Fruit fly (Drosophila melanogaster) whole organism, embryonic: Measurements from ENCODE around the gene CG6290.

ENCODE experiments used
- ATbp ChIP-seq: fragments of 200-800 bp; sonication (Bioruptor generic); optimal IDR thresholded peaks from 2 replicates; lab custom pipeline; 2017; ENCODE audit warnings: missing biosample characterization, mild to moderate bottlenecking, missing genetic modification characterization, missing genetic modification reagents
- CG10147 ChIP-seq: fragments of 200-800 bp; sonication (Bioruptor generic); optimal IDR thresholded peaks from 2 replicates; lab custom pipeline; 2019; ENCODE audit warnings: missing biosample characterization, mild to moderate bottlenecking, missing genetic modification characterization, moderate library complexity
- CG10267 ChIP-seq: fragments of 200-800 bp; sonication (Bioruptor generic); optimal IDR thresholded peaks from 2 replicates; lab custom pipeline; 2018; ENCODE audit warnings: missing biosample characterization, mild to moderate bottlenecking, missing genetic modification characterization, moderate library complexity
- CG11085 ChIP-seq: fragments of 200-800 bp; sonication (Bioruptor generic); IDR thresholded peaks from 2 replicates; pipeline ENCODE4 v1.3.6; 2022; ENCODE audit warnings: missing biosample characterization, missing genetic modification characterization
- CG11456 ChIP-seq: fragments of 200-800 bp; sonication (Bioruptor generic); IDR thresholded peaks from 3 replicates; pipeline ENCODE4 v1.3.6; 2022; ENCODE audit warnings: missing biosample characterization, missing genetic modification characterization
- CG15696 ChIP-seq: fragments of 200-800 bp; sonication (Bioruptor generic); optimal IDR thresholded peaks from 2 replicates; lab custom pipeline; 2019; ENCODE audit warnings: missing biosample characterization, mild to moderate bottlenecking, missing genetic modification characterization, moderate library complexity
- CG17361 ChIP-seq: fragments of 200-800 bp; sonication (Bioruptor generic); IDR thresholded peaks from 3 replicates; pipeline ENCODE4 v1.3.6; 2022; ENCODE audit warnings: missing biosample characterization, missing genetic modification characterization
- CG1792 ChIP-seq: fragments of 200-800 bp; sonication (Bioruptor generic); optimal IDR thresholded peaks from 2 replicates; lab custom pipeline; 2016; ENCODE audit warnings: missing biosample characterization, missing genetic modification characterization
- CG18262 ChIP-seq: fragments of 200-800 bp; optimal IDR thresholded peaks from 3 replicates; lab custom pipeline; 2019; ENCODE audit warnings: missing biosample characterization, mild to moderate bottlenecking, missing genetic modification characterization, moderate library complexity
- CG18619 ChIP-seq: fragments of 200-800 bp; sonication (Bioruptor generic); optimal IDR thresholded peaks from 3 replicates; lab custom pipeline; 2017; ENCODE audit warnings: missing biosample characterization, mild to moderate bottlenecking, missing genetic modification characterization
- CG2875 ChIP-seq: fragments of 200-800 bp; sonication (Bioruptor generic); optimal IDR thresholded peaks from 2 replicates; lab custom pipeline; 2017; ENCODE audit warnings: missing biosample characterization, mild to moderate bottlenecking, missing genetic modification characterization, missing genetic modification reagents
- CG32772 ChIP-seq: fragments of 200-800 bp; sonication (Bioruptor generic); IDR thresholded peaks from 2 replicates; pipeline ENCODE4 v1.3.6; 2022; ENCODE audit warnings: missing biosample characterization, missing genetic modification characterization
- CG3995 ChIP-seq: fragments of 200-800 bp; sonication (Bioruptor generic); optimal IDR thresholded peaks from 3 replicates; lab custom pipeline; 2016; ENCODE audit warnings: missing biosample characterization, missing genetic modification characterization
- CG4360 ChIP-seq: fragments of 200-800 bp; sonication (Bioruptor generic); IDR thresholded peaks from 2 replicates; pipeline ENCODE4 v1.3.6; 2022; ENCODE audit warnings: missing biosample characterization, missing genetic modification characterization
- CG6765 ChIP-seq: fragments of 200-800 bp; sonication (Bioruptor generic); optimal IDR thresholded peaks from 3 replicates; lab custom pipeline; 2017; ENCODE audit warnings: missing biosample characterization, mild to moderate bottlenecking, missing genetic modification characterization
- CG8281 ChIP-seq: fragments of 200-800 bp; sonication (Bioruptor generic); optimal IDR thresholded peaks from 2 replicates; lab custom pipeline; 2018; ENCODE audit warnings: missing biosample characterization, mild to moderate bottlenecking, missing genetic modification characterization, moderate library complexity
- CG8388 ChIP-seq: fragments of 200-800 bp; sonication (Bioruptor generic); optimal IDR thresholded peaks from 2 replicates; lab custom pipeline; 2019; ENCODE audit warnings: missing biosample characterization, mild to moderate bottlenecking, missing genetic modification characterization, moderate library complexity
- CG8765 ChIP-seq: fragments of 200-800 bp; sonication (Bioruptor generic); IDR thresholded peaks from 2 replicates; pipeline ENCODE4 v1.3.6; 2022; ENCODE audit warnings: missing biosample characterization, missing genetic modification characterization
- Chrac-16 ChIP-seq: fragments of 200-800 bp; sonication (Bioruptor generic); optimal IDR thresholded peaks from 3 replicates; lab custom pipeline; 2016; ENCODE audit warnings: missing biosample characterization, missing genetic modification characterization
- D19A ChIP-seq: fragments of 200-800 bp; optimal IDR thresholded peaks from 3 replicates; lab custom pipeline; 2019; ENCODE audit warnings: missing biosample characterization, mild to moderate bottlenecking, missing genetic modification characterization, moderate library complexity
- Fer1 ChIP-seq: fragments of 200-800 bp; sonication (Bioruptor generic); optimal IDR thresholded peaks from 2 replicates; lab custom pipeline; 2017; ENCODE audit warnings: missing biosample characterization, mild to moderate bottlenecking, missing genetic modification characterization
- Fer3 ChIP-seq: fragments of 200-800 bp; sonication (Bioruptor generic); optimal IDR thresholded peaks from 2 replicates; lab custom pipeline; 2018; ENCODE audit warnings: missing biosample characterization, mild to moderate bottlenecking, missing genetic modification characterization, moderate library complexity
- Hr51 ChIP-seq, 2 experiments: fragments of 200-800 bp; sonication (Bioruptor generic); optimal IDR thresholded peaks; 2 replicates in 1 of 2; 3 replicates in 1 of 2; lab custom pipeline; 2016 to 2018; ENCODE audit warnings: missing biosample characterization in 2 of 2, missing genetic modification characterization in 2 of 2, mild to moderate bottlenecking in 1 of 2, moderate library complexity in 1 of 2
- Mad ChIP-seq: fragments of 200-800 bp; sonication (Bioruptor generic); optimal IDR thresholded peaks from 2 replicates; lab custom pipeline; 2016; ENCODE audit warnings: missing biosample characterization, missing genetic modification characterization
- Scr ChIP-seq: fragments of 200-800 bp; sonication (Bioruptor generic); IDR thresholded peaks from 2 replicates; pipeline ENCODE4 v1.3.6; 2022; ENCODE audit warnings: missing biosample characterization, missing genetic modification characterization; ENCODE audit not compliant: partially characterized antibody
- Sry-δ ChIP-seq: fragments of 200-800 bp; sonication (Bioruptor generic); optimal IDR thresholded peaks from 2 replicates; lab custom pipeline; 2016; ENCODE audit warnings: missing biosample characterization, missing genetic modification characterization
- Ssrp ChIP-seq: fragments of 200-800 bp; sonication (Bioruptor generic); optimal IDR thresholded peaks from 2 replicates; lab custom pipeline; 2018; ENCODE audit warnings: missing biosample characterization, mild to moderate bottlenecking, missing genetic modification characterization, moderate library complexity
- ap ChIP-seq: fragments of 200-800 bp; sonication (Bioruptor generic); IDR thresholded peaks from 2 replicates; pipeline ENCODE4 v1.3.6; 2022; ENCODE audit warnings: missing biosample characterization, missing genetic modification characterization
- bsh ChIP-seq, 2 experiments: fragments of 200-800 bp; sonication (Bioruptor generic); optimal IDR thresholded peaks; 2 replicates each; lab custom pipeline; 2017 to 2018; ENCODE audit warnings: mild to moderate bottlenecking in 2 of 2, missing biosample characterization in 2 of 2, missing genetic modification characterization in 2 of 2, moderate library complexity in 1 of 2
- danr ChIP-seq: fragments of 200-800 bp; sonication (Bioruptor generic); IDR thresholded peaks from 2 replicates; pipeline ENCODE4 v1.3.6; 2022; ENCODE audit warnings: missing biosample characterization, missing genetic modification characterization
- fd96Cb ChIP-seq: fragments of 200-800 bp; sonication (Bioruptor generic); optimal IDR thresholded peaks from 2 replicates; lab custom pipeline; 2018; ENCODE audit warnings: missing biosample characterization, mild to moderate bottlenecking, missing genetic modification characterization, moderate library complexity
- ftz-f1 ChIP-seq: fragments of 200-800 bp; sonication (Bioruptor generic); optimal IDR thresholded peaks from 2 replicates; lab custom pipeline; 2016; ENCODE audit warnings: missing biosample characterization, missing genetic modification characterization
- gcm ChIP-seq: fragments of 200-800 bp; sonication (Bioruptor generic); optimal IDR thresholded peaks from 2 replicates; lab custom pipeline; 2019; ENCODE audit warnings: missing biosample characterization, mild to moderate bottlenecking, missing genetic modification characterization, moderate library complexity
- gsb ChIP-seq: fragments of 200-800 bp; sonication (Bioruptor generic); IDR thresholded peaks from 2 replicates; pipeline ENCODE4 v1.3.6; 2022; ENCODE audit warnings: missing biosample characterization, missing genetic modification characterization
- lmd ChIP-seq: fragments of 200-800 bp; sonication (Bioruptor generic); IDR thresholded peaks from 2 replicates; pipeline ENCODE4 v1.3.6; 2022; ENCODE audit warnings: missing biosample characterization, missing genetic modification characterization
- mld ChIP-seq: fragments of 200-800 bp; sonication (Bioruptor generic); IDR thresholded peaks from 3 replicates; pipeline ENCODE4 v1.3.6; 2022; ENCODE audit warnings: missing biosample characterization, missing genetic modification characterization; ENCODE audit not compliant: partially characterized antibody
- ranshi ChIP-seq: fragments of 200-800 bp; sonication (Bioruptor generic); IDR thresholded peaks from 2 replicates; pipeline ENCODE4 v1.3.6; 2022; ENCODE audit warnings: missing biosample characterization, missing genetic modification characterization
- sr ChIP-seq: fragments of 200-800 bp; sonication (Bioruptor generic); IDR thresholded peaks from 3 replicates; pipeline ENCODE4 v1.3.6; 2022; ENCODE audit warnings: missing biosample characterization, missing genetic modification characterization
- vfl ChIP-seq: fragments of 200-800 bp; sonication (Bioruptor generic); optimal IDR thresholded peaks from 2 replicates; lab custom pipeline; 2016; ENCODE audit warnings: missing biosample characterization, missing genetic modification characterization
- zfh1 ChIP-seq: fragments of 200-800 bp; sonication (Bioruptor generic); IDR thresholded peaks from 3 replicates; pipeline ENCODE4 v1.3.6; 2022; ENCODE audit warnings: missing biosample characterization, missing genetic modification characterization

CG6290 gene

dm6 chrX:18405567-18406059, 31.7 kb upstream of the CG6290 start (continued):
- TF ChIP-seq ap (GFP tag; lab: Robert Waterston, UW) (0 out of 2 replicates have a peak, but pooled peaks have one; percentile 14), Chrac-16 (GFP tag; lab: Kevin White, UChicago) (peak; percentile 56), Ssrp (tag; lab: Kevin White, UChicago) (peak; percentile 84), CG1792 (GFP tag; lab: Kevin White, UChicago) (no peak), bsh (GFP tag; optimal IDR thresholded peaks at IDR 0.05; lab: Kevin White, UChicago) (peak in 1 of 2 experiments; percentile 81), Fer1 (GFP tag; lab: Kevin White, UChicago) (peak; percentile 37), sr (GFP tag; lab: Robert Waterston, UW) (peak; percentile 86), gcm (GFP tag; lab: Kevin White, UChicago) (peak; percentile 59), CG8765 (GFP tag; lab: Robert Waterston, UW) (no peak), CG17361 (GFP tag; lab: Robert Waterston, UW) (peak; percentile 84), Sry-δ (no peak), CG18262 (peak; percentile 81), zfh1 (GFP tag; lab: Robert Waterston, UW) (peak; percentile 23; the same call in 1 of the 3 replicates), ATbp (GFP tag; lab: Kevin White, UChicago) (peak; percentile 75), D19A (tag; lab: Kevin White, UChicago) (peak; percentile 58), CG6765 (GFP tag; lab: Kevin White, UChicago) (peak; percentile 26), lmd (GFP tag; lab: Robert Waterston, UW) (peak; percentile 63), CG2875 (GFP tag; lab: Kevin White, UChicago) (peak; percentile 27), CG15696 (tag; lab: Kevin White, UChicago) (no peak), ranshi (GFP tag; lab: Robert Waterston, UW) (no peak), CG8388 (peak; percentile 77), CG32772 (peak; percentile 37; the same call in 1 of the 2 replicates), CG3995 (GFP tag; lab: Kevin White, UChicago) (no peak), CG11456 (GFP tag; lab: Robert Waterston, UW) (no peak; the same call in 2 of the 3 replicates), CG10267 (tag; lab: Kevin White, UChicago) (peak; percentile 58), CG10147 (GFP tag; lab: Kevin White, UChicago) (peak; percentile 49), mld (GFP tag; lab: Robert Waterston, UW) (no peak), gsb (GFP tag; lab: Robert Waterston, UW) (no peak), Fer3 (tag; lab: Kevin White, UChicago) (peak; percentile 10), Hr51 (GFP tag; optimal IDR thresholded peaks at IDR 0.05; lab: Kevin White, UChicago) (peak in 1 of 2 experiments; percentile 85), ftz-f1 (no peak), CG11085 (GFP tag; lab: Robert Waterston, UW) (no peak), vfl (no peak), fd96Cb (tag; lab: Kevin White, UChicago) (peak; percentile 81), CG18619 (GFP tag; lab: Kevin White, UChicago) (peak; percentile 66), danr (peak; percentile 56; the same call in 1 of the 2 replicates), CG4360 (GFP tag; lab: Robert Waterston, UW) (no peak), Mad (GFP tag; lab: Kevin White, UChicago) (no peak), Scr (GFP tag; lab: Robert Waterston, UW) (no peak), CG8281 (tag; lab: Kevin White, UChicago) (peak; percentile 54)
- TF ChIP-seq, all 482 proteins: peak for 260
